Worm (Caenorhabditis elegans): ENCODE measurements around the gene lgc-12.

Gene lgc-12

ce11 chrIII:7554697-7555145 lies 7.3 kb upstream of the lgc-12 start (continued):
- TF ChIP-seq nhr-11 (tag; optimal IDR thresholded peaks at IDR 0.05) (no peak), egl-43 (GFP tag; IDR thresholded peaks at IDR 0.05) (no peak)

- TF ChIP-seq zfp-2 (tag; optimal IDR thresholded peaks at IDR 0.05) (no peak), zag-1 (tag; optimal IDR thresholded peaks at IDR 0.05) (no peak), lin-29 (GFP tag; IDR thresholded peaks at IDR 0.05) (no peak), lin-39 (tag; optimal IDR thresholded peaks at IDR 0.05) (no peak), ztf-7 (tag; optimal IDR thresholded peaks at IDR 0.05) (no peak), cey-2 (tag; optimal IDR thresholded peaks at IDR 0.05; ENCODE audit: borderline replicate concordance, insufficient read depth) (no peak), lsy-2 (tag; optimal IDR thresholded peaks at IDR 0.05) (no peak), unc-39 (tag; optimal IDR thresholded peaks at IDR 0.05) (no peak), unc-130 (GFP tag; optimal IDR thresholded peaks at IDR 0.05) (no peak), ceh-32 (tag; optimal IDR thresholded peaks at IDR 0.05; ENCODE audit: poor library complexity) (no peak), F10B5.3 (tag; optimal IDR thresholded peaks at IDR 0.05) (no peak), daf-16 (GFP tag; optimal IDR thresholded peaks at IDR 0.05) (no peak), daf-16 (tag; optimal IDR thresholded peaks at IDR 0.05) (no peak), ZK337.2 (GFP tag; IDR thresholded peaks at IDR 0.05) (no peak)
Measured at ce11 chrIII:7555360-7555759, 6.6 kb upstream of the lgc-12 start, which contains the start of gene ceh-13. ceh-13 (plus strand) TSS chrIII:7555660.

- peak; percentile 14 for TF ChIP-seq nhr-28 (tag; optimal IDR thresholded peaks at IDR 0.05)
- TF ChIP-seq dmd-6 (GFP tag; IDR thresholded peaks at IDR 0.05) = no peak
- TF ChIP-seq unc-62 (GFP tag; optimal IDR thresholded peaks at IDR 0.05 in 1 of 2) = peak in 1 of 2 experiments; percentile 94
- no peak for TF ChIP-seq unc-62 (tag; optimal IDR thresholded peaks at IDR 0.05)
- TF ChIP-seq lir-3 (tag; optimal IDR thresholded peaks at IDR 0.05) = no peak
- 0 out of 2 replicates have a peak, but pooled peaks have one; percentile 19 for TF ChIP-seq ceh-20 (GFP tag; IDR thresholded peaks at IDR 0.05)
- peak; percentile 29 to 66 for TF ChIP-seq lsy-2 (tag; optimal IDR thresholded peaks at IDR 0.05)
- no peak for TF ChIP-seq saeg-2 (GFP tag; IDR thresholded peaks at IDR 0.05)
- no peak for TF ChIP-seq spr-3 (GFP tag; optimal IDR thresholded peaks at IDR 0.05)
- TF ChIP-seq nhr-76 (tag; optimal IDR thresholded peaks at IDR 0.05) = no peak
Measured at ce11 chrIII:7557930-7558470, 4.0 kb upstream of the lgc-12 start.

ce11 chrIII:7558658-7559057 lies 3.3 kb upstream of the lgc-12 start:
- TF ChIP-seq nhr-42 (GFP tag; IDR thresholded peaks at IDR 0.05) (no peak), gei-8 (GFP tag; optimal IDR thresholded peaks at IDR 0.05) (no peak), T20F7.1 (GFP tag; optimal IDR thresholded peaks at IDR 0.05) (no peak), dmd-9 (GFP tag; IDR thresholded peaks at IDR 0.05) (no peak), zfp-2 (tag; optimal IDR thresholded peaks at IDR 0.05) (no peak), aha-1 (tag) (no peak), mxl-2 (GFP tag; conservative IDR thresholded peaks at IDR 0.05) (no peak), nhr-10 (tag; optimal IDR thresholded peaks at IDR 0.05) (no peak), fkh-10 (GFP tag; optimal IDR thresholded peaks at IDR 0.05) (no peak), zfp-3 (GFP tag; conservative IDR thresholded peaks at IDR 0.05) (no peak), zip-11 (GFP tag; IDR thresholded peaks at IDR 0.05) (no peak), ztf-11 (tag; optimal IDR thresholded peaks at IDR 0.05) (no peak), ceh-32 (tag; optimal IDR thresholded peaks at IDR 0.05; ENCODE audit: poor library complexity) (no peak), nhr-77 (tag; optimal IDR thresholded peaks at IDR 0.05) (no peak), nhr-111 (GFP tag; optimal IDR thresholded peaks at IDR 0.05) (no peak), lir-3 (tag; optimal IDR thresholded peaks at IDR 0.05) (no peak), nhr-11 (tag; optimal IDR thresholded peaks at IDR 0.05) (no peak), nhr-28 (tag; optimal IDR thresholded peaks at IDR 0.05) (no peak), dmd-8 (GFP tag; IDR thresholded peaks at IDR 0.05) (no peak), lim-7 (GFP tag; IDR thresholded peaks at IDR 0.05) (no peak)

Data from whole organism, L4 larva.